Worm (Caenorhabditis elegans): ENCODE results near the gene wrt-4.

Gene wrt-4

ce11 chrX:15770787-15771186 is 13.7 kb upstream of the wrt-4 start:
- TF ChIP-seq zag-1 (tag; optimal IDR thresholded peaks at IDR 0.05) (no peak), skn-1 (tag; optimal IDR thresholded peaks at IDR 0.05) (no peak), unc-62 (GFP tag; optimal IDR thresholded peaks at IDR 0.05) (no peak), nhr-23 (tag; optimal IDR thresholded peaks at IDR 0.05) (no peak), nhr-76 (tag; optimal IDR thresholded peaks at IDR 0.05) (no peak), hmg-11 (tag; optimal IDR thresholded peaks at IDR 0.05) (no peak), snpc-4 (tag; optimal IDR thresholded peaks at IDR 0.05) (no peak), nhr-28 (tag; optimal IDR thresholded peaks at IDR 0.05) (no peak), lin-15B (tag; optimal IDR thresholded peaks at IDR 0.05) (no peak), egl-5 (tag; optimal IDR thresholded peaks at IDR 0.05) (no peak), nhr-25 (tag; optimal IDR thresholded peaks at IDR 0.05) (no peak), R02D3.7 (tag; optimal IDR thresholded peaks at IDR 0.05) (no peak), lin-39 (tag; optimal IDR thresholded peaks at IDR 0.05) (no peak), fkh-10 (GFP tag; optimal IDR thresholded peaks at IDR 0.05) (no peak), ama-1 (optimal IDR thresholded peaks at IDR 0.05) (no peak), elt-3 (tag; optimal IDR thresholded peaks at IDR 0.05) (no peak), daf-12 (tag; optimal IDR thresholded peaks at IDR 0.05) (no peak), fkh-2 (tag; optimal IDR thresholded peaks at IDR 0.05) (no peak)

- TF ChIP-seq pqm-1 (tag; optimal IDR thresholded peaks at IDR 0.05) (peak; percentile 22), nhr-237 (tag; optimal IDR thresholded peaks at IDR 0.05) (no peak), elt-2 (tag; optimal IDR thresholded peaks at IDR 0.05) (peak; percentile 68), skn-1 (tag; optimal IDR thresholded peaks at IDR 0.05) (no peak), nhr-12 (tag; optimal IDR thresholded peaks at IDR 0.05) (no peak)
Measured at ce11 chrX:15769895-15770559, 13.0 kb upstream of the wrt-4 start.

ce11 chrX:15768532-15768931 is 11.5 kb upstream of the wrt-4 start:
- TF ChIP-seq aly-2 (tag; optimal IDR thresholded peaks at IDR 0.05) (no peak), egl-27 (tag; optimal IDR thresholded peaks at IDR 0.05) (no peak), skn-1 (tag; optimal IDR thresholded peaks at IDR 0.05) (no peak), jun-1 (tag; optimal IDR thresholded peaks at IDR 0.05) (no peak), mdl-1 (tag; optimal IDR thresholded peaks at IDR 0.05) (no peak), sea-2 (GFP tag; optimal IDR thresholded peaks at IDR 0.05) (no peak), snpc-4 (tag; optimal IDR thresholded peaks at IDR 0.05) (no peak), ceh-82 (tag; optimal IDR thresholded peaks at IDR 0.05) (no peak), hmg-11 (tag; optimal IDR thresholded peaks at IDR 0.05) (no peak), ZK546.5 (tag; optimal IDR thresholded peaks at IDR 0.05) (no peak), tbx-2 (tag; optimal IDR thresholded peaks at IDR 0.05) (no peak), nhr-43 (tag; optimal IDR thresholded peaks at IDR 0.05; ENCODE audit: poor library complexity, severe bottlenecking) (no peak), ztf-4 (tag; optimal IDR thresholded peaks at IDR 0.05) (no peak), pha-4 (tag; optimal IDR thresholded peaks at IDR 0.05) (no peak)

ce11 chrX:15766861-15767260 is 9.8 kb upstream of the wrt-4 start:
- TF ChIP-seq R02D3.7 (tag; optimal IDR thresholded peaks at IDR 0.05) (no peak), pha-4 (tag; optimal IDR thresholded peaks at IDR 0.05) (no peak), mml-1 (tag; optimal IDR thresholded peaks at IDR 0.05) (no peak), lsy-12 (tag; optimal IDR thresholded peaks at IDR 0.05) (no peak), lin-39 (tag; optimal IDR thresholded peaks at IDR 0.05) (no peak), nhr-12 (tag; optimal IDR thresholded peaks at IDR 0.05) (no peak), nfya-1 (tag; optimal IDR thresholded peaks at IDR 0.05; ENCODE audit: insufficient read depth) (no peak), fos-1 (tag; optimal IDR thresholded peaks at IDR 0.05) (no peak), nhr-43 (tag; optimal IDR thresholded peaks at IDR 0.05; ENCODE audit: poor library complexity, severe bottlenecking) (no peak)

Measured in whole organism, L3 larva.